Worm (Caenorhabditis elegans) whole organism, midembryonic: ENCODE data around the gene mam-4.

Source experiments
- cog-1 ChIP-seq: sonication (generic microtip); optimal IDR thresholded peaks from 2 replicates; lab custom pipeline; 2016; ENCODE audit warnings: missing genetic modification characterization, missing compliant biosample characterization
- klf-2 ChIP-seq: fragments of 200-800 bp; sonication (Bioruptor generic); conservative IDR thresholded peaks from 2 replicates; pipeline ENCODE4 v1.3.6; 2022; ENCODE audit warnings: missing genetic modification reagents, missing genetic modification characterization, missing compliant biosample characterization
- tab-1 ChIP-seq: fragments of 200-800 bp; sonication (Bioruptor generic); IDR thresholded peaks from 2 replicates; pipeline ENCODE4 v1.3.6; 2022; ENCODE audit warnings: missing genetic modification characterization, missing compliant biosample characterization

ce11 chrV:11298632-11299031 lies 50.7 kb downstream of the mam-4 start, which contains the start of gene T03F7.5:
- TF ChIP-seq klf-2 (GFP tag; lab: Robert Waterston, UW), result no peak
- no peak for TF ChIP-seq cog-1 (tag; lab: Kevin White, UChicago)
- no peak for TF ChIP-seq tab-1
